Fruit fly (Drosophila melanogaster) whole organism, prepupa: ENCODE results near the gene sordd1.

ENCODE experiments used
- Blimp-1 ChIP-seq: fragments of 200-800 bp; sonication (Bioruptor generic); optimal IDR thresholded peaks from 3 replicates; lab custom pipeline; 2017; ENCODE audit warnings: missing biosample characterization, missing genetic modification characterization, mild to moderate bottlenecking, moderate library complexity, missing genetic modification reagents
- CG10631 ChIP-seq: fragments of 200-800 bp; sonication (Bioruptor generic); optimal IDR thresholded peaks from 2 replicates; lab custom pipeline; 2016; ENCODE audit warnings: missing biosample characterization, missing genetic modification characterization
- CG10669 ChIP-seq: fragments of 200-800 bp; sonication (Bioruptor generic); optimal IDR thresholded peaks from 3 replicates; lab custom pipeline; 2018; ENCODE audit warnings: missing biosample characterization, mild to moderate bottlenecking, missing genetic modification characterization, moderate library complexity
- CG11294 ChIP-seq: fragments of 200-800 bp; sonication (Bioruptor generic); IDR thresholded peaks from 2 replicates; pipeline ENCODE4 v1.3.6; 2022; ENCODE audit warnings: missing biosample characterization, missing genetic modification characterization
- CG11762 ChIP-seq: fragments of 200-800 bp; sonication (Bioruptor generic); optimal IDR thresholded peaks from 3 replicates; lab custom pipeline; 2016; ENCODE audit warnings: missing biosample characterization, missing genetic modification characterization; ENCODE audit not compliant: insufficient read depth
- CG11902 ChIP-seq: fragments of 200-800 bp; sonication (Bioruptor generic); optimal IDR thresholded peaks from 3 replicates; lab custom pipeline; 2016; ENCODE audit warnings: missing biosample characterization, missing genetic modification characterization
- CG15336 ChIP-seq: fragments of 200-800 bp; sonication (Bioruptor generic); IDR thresholded peaks from 2 replicates; pipeline ENCODE4 v1.3.6; 2022; ENCODE audit warnings: missing biosample characterization, missing genetic modification characterization
- CG1621 ChIP-seq: fragments of 200-800 bp; sonication (Bioruptor generic); optimal IDR thresholded peaks from 3 replicates; lab custom pipeline; 2018; ENCODE audit warnings: missing biosample characterization, mild to moderate bottlenecking, missing genetic modification characterization
- CG16779 ChIP-seq: fragments of 200-800 bp; sonication (Bioruptor generic); optimal IDR thresholded peaks from 3 replicates; lab custom pipeline; 2017; ENCODE audit warnings: missing biosample characterization, mild to moderate bottlenecking, missing genetic modification characterization
- CG31627 ChIP-seq: fragments of 200-800 bp; sonication (Bioruptor generic); optimal IDR thresholded peaks from 3 replicates; lab custom pipeline; 2016; ENCODE audit warnings: missing biosample characterization, missing genetic modification characterization
- CG32006 ChIP-seq: fragments of 200-800 bp; sonication (Bioruptor generic); optimal IDR thresholded peaks from 3 replicates; lab custom pipeline; 2017; ENCODE audit warnings: missing biosample characterization, mild to moderate bottlenecking, missing genetic modification characterization
- CG34406 ChIP-seq: fragments of 200-800 bp; sonication (Bioruptor generic); optimal IDR thresholded peaks from 3 replicates; lab custom pipeline; 2016; ENCODE audit warnings: missing biosample characterization, missing genetic modification characterization
- CG3919 ChIP-seq: fragments of 200-800 bp; sonication (Bioruptor generic); optimal IDR thresholded peaks from 3 replicates; lab custom pipeline; 2016; ENCODE audit warnings: missing biosample characterization, missing genetic modification characterization
- CG4318 ChIP-seq: fragments of 200-800 bp; sonication (Bioruptor generic); optimal IDR thresholded peaks from 3 replicates; lab custom pipeline; 2017; ENCODE audit warnings: missing biosample characterization, mild to moderate bottlenecking, missing genetic modification characterization
- CG6163 ChIP-seq: fragments of 200-800 bp; sonication (Bioruptor generic); IDR thresholded peaks from 3 replicates; pipeline ENCODE4 v1.3.6; 2022; ENCODE audit warnings: missing biosample characterization, missing genetic modification characterization
- CG6276 ChIP-seq: fragments of 200-800 bp; sonication (Bioruptor generic); optimal IDR thresholded peaks from 2 replicates; lab custom pipeline; 2017; ENCODE audit warnings: missing biosample characterization, mild to moderate bottlenecking, missing genetic modification characterization
- CG6792 ChIP-seq: fragments of 200-800 bp; sonication (Bioruptor generic); optimal IDR thresholded peaks from 3 replicates; lab custom pipeline; 2016; ENCODE audit warnings: missing biosample characterization, missing genetic modification characterization
- CG6854 ChIP-seq: fragments of 200-800 bp; sonication (Bioruptor generic); optimal IDR thresholded peaks from 2 replicates; lab custom pipeline; 2017; ENCODE audit warnings: missing biosample characterization, mild to moderate bottlenecking, missing genetic modification characterization
- CG7368 ChIP-seq: fragments of 200-800 bp; sonication (Bioruptor generic); optimal IDR thresholded peaks from 3 replicates; lab custom pipeline; 2016; ENCODE audit warnings: missing biosample characterization, missing genetic modification characterization
- CG8119 ChIP-seq: fragments of 200-800 bp; sonication (Bioruptor generic); IDR thresholded peaks from 3 replicates; pipeline ENCODE4 v1.3.6; 2022; ENCODE audit warnings: missing biosample characterization, missing genetic modification characterization
- CG8319 ChIP-seq: fragments of 200-800 bp; sonication (Bioruptor generic); optimal IDR thresholded peaks from 3 replicates; lab custom pipeline; 2016; ENCODE audit warnings: missing biosample characterization, missing genetic modification characterization
- CG8632 ChIP-seq: fragments of 200-800 bp; sonication (Bioruptor generic); optimal IDR thresholded peaks from 3 replicates; lab custom pipeline; 2016; ENCODE audit warnings: missing biosample characterization, missing genetic modification characterization
- CG9139 ChIP-seq: fragments of 200-800 bp; sonication (Bioruptor generic); optimal IDR thresholded peaks from 3 replicates; lab custom pipeline; 2017; ENCODE audit warnings: missing biosample characterization, mild to moderate bottlenecking, missing genetic modification characterization
- Eip75B ChIP-seq: fragments of 200-800 bp; sonication (Bioruptor generic); optimal IDR thresholded peaks from 3 replicates; lab custom pipeline; 2016; ENCODE audit warnings: missing biosample characterization, missing genetic modification characterization
- Eip78C ChIP-seq: fragments of 200-800 bp; sonication (Bioruptor generic); peaks from one replicate; lab custom pipeline; 2016; ENCODE audit warnings: missing biosample characterization, missing genetic modification characterization
- Eip93F ChIP-seq: fragments of 200-800 bp; sonication (Bioruptor generic); optimal IDR thresholded peaks from 2 replicates; lab custom pipeline; 2016; ENCODE audit warnings: missing biosample characterization, mild to moderate bottlenecking, missing genetic modification characterization
- Ets21C ChIP-seq: fragments of 200-800 bp; sonication (Bioruptor generic); optimal IDR thresholded peaks from 3 replicates; lab custom pipeline; 2016; ENCODE audit warnings: missing biosample characterization, missing genetic modification characterization
- Hr38 ChIP-seq: sonication (Bioruptor generic); optimal IDR thresholded peaks from 2 replicates; lab custom pipeline; 2016; ENCODE audit warnings: missing biosample characterization, missing genetic modification characterization
- Hr39 ChIP-seq: fragments of 200-800 bp; sonication (Bioruptor generic); optimal IDR thresholded peaks from 2 replicates; lab custom pipeline; 2016; ENCODE audit warnings: missing biosample characterization, missing genetic modification characterization
- Hr4 ChIP-seq: fragments of 200-800 bp; sonication (Bioruptor generic); optimal IDR thresholded peaks from 3 replicates; lab custom pipeline; 2016; ENCODE audit warnings: missing biosample characterization, missing genetic modification characterization
- Lpt ChIP-seq: fragments of 200-800 bp; sonication (Bioruptor generic); optimal IDR thresholded peaks from 3 replicates; lab custom pipeline; 2016; ENCODE audit warnings: missing biosample characterization, missing genetic modification characterization
- Met ChIP-seq: fragments of 200-800 bp; sonication (Bioruptor generic); optimal IDR thresholded peaks from 3 replicates; lab custom pipeline; 2016; ENCODE audit warnings: missing biosample characterization, missing genetic modification characterization
- OdsH ChIP-seq: fragments of 200-800 bp; sonication (Bioruptor generic); optimal IDR thresholded peaks from 3 replicates; lab custom pipeline; 2016; ENCODE audit warnings: missing biosample characterization, missing genetic modification characterization
- Sox102F ChIP-seq: fragments of 200-800 bp; sonication (Bioruptor generic); optimal IDR thresholded peaks from 2 replicates; lab custom pipeline; 2016; ENCODE audit warnings: missing biosample characterization, mild to moderate bottlenecking, missing genetic modification characterization
- Sox14 ChIP-seq: fragments of 200-800 bp; sonication (Bioruptor generic); optimal IDR thresholded peaks from 3 replicates; lab custom pipeline; 2016; ENCODE audit warnings: missing biosample characterization, missing genetic modification characterization
- Sox15 ChIP-seq: fragments of 200-800 bp; sonication (Bioruptor generic); optimal IDR thresholded peaks from 3 replicates; lab custom pipeline; 2016; ENCODE audit warnings: missing biosample characterization, missing genetic modification characterization
- acj6 ChIP-seq: fragments of 200-800 bp; sonication (Bioruptor generic); optimal IDR thresholded peaks from 3 replicates; lab custom pipeline; 2016; ENCODE audit warnings: missing biosample characterization, missing genetic modification characterization
- cyc ChIP-seq: fragments of 200-800 bp; sonication (Bioruptor generic); optimal IDR thresholded peaks from 3 replicates; lab custom pipeline; 2016; ENCODE audit warnings: missing biosample characterization, missing genetic modification characterization
- dsx ChIP-seq: fragments of 200-800 bp; optimal IDR thresholded peaks from 3 replicates; lab custom pipeline; 2019; ENCODE audit warnings: missing biosample characterization, mild to moderate bottlenecking, missing genetic modification characterization, moderate library complexity; ENCODE audit not compliant: poor library complexity, severe bottlenecking
- eg ChIP-seq: fragments of 200-800 bp; sonication (Bioruptor generic); IDR thresholded peaks from 3 replicates; pipeline ENCODE4 v1.3.6; 2022; ENCODE audit warnings: missing biosample characterization, missing genetic modification characterization
- esn ChIP-seq: fragments of 200-800 bp; sonication (Bioruptor generic); optimal IDR thresholded peaks from 2 replicates; lab custom pipeline; 2016; ENCODE audit warnings: missing biosample characterization, mild to moderate bottlenecking, missing genetic modification characterization, moderate library complexity
- fd85E ChIP-seq: fragments of 200-800 bp; sonication (Bioruptor generic); optimal IDR thresholded peaks from 3 replicates; lab custom pipeline; 2016; ENCODE audit warnings: missing biosample characterization, missing genetic modification characterization
- fkh ChIP-seq: fragments of 200-800 bp; sonication (Bioruptor generic); optimal IDR thresholded peaks from 3 replicates; lab custom pipeline; 2017; ENCODE audit warnings: missing biosample characterization, mild to moderate bottlenecking, missing genetic modification characterization, moderate library complexity
- lz ChIP-seq: fragments of 200-800 bp; sonication (Bioruptor generic); optimal IDR thresholded peaks from 3 replicates; lab custom pipeline; 2016; ENCODE audit warnings: missing biosample characterization, missing genetic modification characterization
- net ChIP-seq: fragments of 200-800 bp; sonication (Bioruptor generic); optimal IDR thresholded peaks from 3 replicates; lab custom pipeline; 2016; ENCODE audit warnings: missing biosample characterization, missing genetic modification characterization
- pdm3 ChIP-seq: fragments of 200-800 bp; sonication (Bioruptor generic); optimal IDR thresholded peaks from 3 replicates; lab custom pipeline; 2016; ENCODE audit warnings: missing biosample characterization, missing genetic modification characterization
- spab ChIP-seq: fragments of 200-800 bp; sonication (Bioruptor generic); optimal IDR thresholded peaks from 2 replicates; lab custom pipeline; 2017; ENCODE audit warnings: missing biosample characterization, mild to moderate bottlenecking, missing genetic modification characterization, missing genetic modification reagents
- ss ChIP-seq, 2 experiments: fragments of 200-800 bp; sonication (Bioruptor generic); optimal IDR thresholded peaks; 2 replicates in 1 of 2; 3 replicates in 1 of 2; lab custom pipeline; 2017 to 2018; ENCODE audit warnings: mild to moderate bottlenecking in 2 of 2, missing biosample characterization in 2 of 2, missing genetic modification characterization in 2 of 2, moderate library complexity in 1 of 2
- svp ChIP-seq: fragments of 200-800 bp; sonication (Bioruptor generic); peaks from one replicate; lab custom pipeline; 2016; ENCODE audit warnings: missing biosample characterization, missing genetic modification characterization
- topi ChIP-seq: fragments of 200-800 bp; sonication (Bioruptor generic); optimal IDR thresholded peaks from 3 replicates; lab custom pipeline; 2016; ENCODE audit warnings: missing biosample characterization, missing genetic modification characterization
- vri ChIP-seq: fragments of 200-800 bp; sonication (Bioruptor generic); optimal IDR thresholded peaks from 3 replicates; lab custom pipeline; 2016; ENCODE audit warnings: missing biosample characterization, mild to moderate bottlenecking, missing genetic modification characterization

sordd1 gene

dm6 chrX:15802880-15803650 is 7.2 kb upstream of the sordd1 start:
- TF ChIP-seq Sox102F (GFP tag; lab: Kevin White, UChicago) (no peak), eg (GFP tag; lab: Robert Waterston, UW) (peak; percentile 21; the same call in 1 of the 3 replicates), CG11762 (GFP tag; lab: Kevin White, UChicago) (no peak), CG4318 (GFP tag; lab: Kevin White, UChicago) (no peak), OdsH (GFP tag; lab: Kevin White, UChicago) (peak; percentile 23), cyc (no peak), Eip93F (GFP tag; lab: Kevin White, UChicago) (no peak), Eip78C (GFP tag; lab: Kevin White, UChicago) (peak; percentile 12), CG8319 (GFP tag; lab: Kevin White, UChicago) (no peak), CG15336 (GFP tag; lab: Robert Waterston, UW) (no peak), svp (GFP tag; lab: Kevin White, UChicago) (peak; percentile 68), esn (GFP tag; lab: Kevin White, UChicago) (peak; percentile 47), CG32006 (peak; percentile 53), CG1621 (tag; lab: Kevin White, UChicago) (no peak), spab (GFP tag; lab: Kevin White, UChicago) (no peak), CG8119 (GFP tag; lab: Robert Waterston, UW) (no peak), dsx (GFP tag; lab: Kevin White, UChicago) (peak; percentile 23), CG11294 (GFP tag; lab: Robert Waterston, UW) (no peak), CG6854 (GFP tag; lab: Kevin White, UChicago) (no peak), pdm3 (GFP tag; lab: Kevin White, UChicago) (no peak), Eip75B (no peak), topi (GFP tag; lab: Kevin White, UChicago) (no peak), acj6 (GFP tag; lab: Kevin White, UChicago) (peak; percentile 14), ss (GFP tag; optimal IDR thresholded peaks at IDR 0.05; lab: Kevin White, UChicago) (no peak), CG34406 (GFP tag; lab: Kevin White, UChicago) (peak; percentile 33), CG8632 (peak; percentile 14), CG6792 (no peak), fd85E (no peak), Lpt (GFP tag; lab: Kevin White, UChicago) (no peak), Sox14 (GFP tag; lab: Kevin White, UChicago) (peak; percentile 21), CG9139 (no peak), fkh (GFP tag; lab: Kevin White, UChicago) (no peak), Blimp-1 (GFP tag; lab: Kevin White, UChicago) (no peak), CG10631 (GFP tag; lab: Kevin White, UChicago) (peak; percentile 46), Met (GFP tag; lab: Kevin White, UChicago) (no peak), CG6163 (GFP tag; lab: Robert Waterston, UW) (peak; percentile 17; the same call in 1 of the 3 replicates), CG6276 (GFP tag; lab: Kevin White, UChicago) (peak; percentile 26), Hr39 (peak; percentile 12), CG31627 (GFP tag; lab: Kevin White, UChicago) (peak; percentile 13), net (no peak), CG16779 (no peak), Hr4 (GFP tag; lab: Kevin White, UChicago) (no peak), Ets21C (no peak), CG3919 (GFP tag; lab: Kevin White, UChicago) (peak; percentile 42), CG7368 (GFP tag; lab: Kevin White, UChicago) (no peak), lz (GFP tag; lab: Kevin White, UChicago) (peak; percentile 9), Sox15 (GFP tag; lab: Kevin White, UChicago) (no peak), vri (GFP tag; lab: Kevin White, UChicago) (peak; percentile 52), CG10669 (GFP tag; lab: Kevin White, UChicago) (no peak), CG11902 (no peak), Hr38 (GFP tag; lab: Kevin White, UChicago) (no peak)
